Worm (Caenorhabditis elegans): ENCODE data around the gene angl-1.
A peak's percentile ranks its signal among the peaks of the same experiment; 100 is the strongest.

The angl-1 gene

ce11 chrV:2652557-2653133, at the start of gene angl-1, which contains the start of gene W02H5.8:
TSS of gene angl-1 (plus strand) at chrV:2653083.
TSS of gene W02H5.8 (minus strand) at chrV:2652657.
- TF ChIP-seq efl-1 (optimal IDR thresholded peaks at IDR 0.05) = no peak
- peak in 1 of 2 experiments; percentile 89 for TF ChIP-seq efl-1 (GFP tag; optimal IDR thresholded peaks at IDR 0.05 in 1 of 2)
- TF ChIP-seq nhr-90 (tag; optimal IDR thresholded peaks at IDR 0.05; ENCODE audit: poor library complexity) = no peak
- TF ChIP-seq nhr-77 (tag; optimal IDR thresholded peaks at IDR 0.05) = no peak
- TF ChIP-seq hlh-17 (GFP tag; optimal IDR thresholded peaks at IDR 0.05; ENCODE audit: borderline replicate concordance) = no peak

ce11 chrV:2608352-2608751, 44.5 kb upstream of the angl-1 start, which contains the start of gene acr-17:
TSS of gene acr-17 (plus strand) at chrV:2608652.
- TF ChIP-seq lin-15B (tag; optimal IDR thresholded peaks at IDR 0.05) = no peak
- no peak for TF ChIP-seq dpl-1 (GFP tag; optimal IDR thresholded peaks at IDR 0.05)
- no peak for TF ChIP-seq sup-37 (GFP tag; optimal IDR thresholded peaks at IDR 0.05)
- no peak for TF ChIP-seq fkh-4 (tag; optimal IDR thresholded peaks at IDR 0.05; ENCODE audit: borderline replicate concordance)

- TF ChIP-seq skn-1 (tag; optimal IDR thresholded peaks at IDR 0.05) (peak; percentile 75), lin-35 (GFP tag; optimal IDR thresholded peaks at IDR 0.05) (peak; percentile 38 to 69), nhr-20 (tag; optimal IDR thresholded peaks at IDR 0.05) (peak; percentile 84), F16B12.6 (tag; optimal IDR thresholded peaks at IDR 0.05) (peak; percentile 3), nhr-28 (tag; optimal IDR thresholded peaks at IDR 0.05) (no peak), nhr-77 (tag; optimal IDR thresholded peaks at IDR 0.05) (no peak), lin-14 (GFP tag; optimal IDR thresholded peaks at IDR 0.05) (peak; percentile 82), lin-39 (tag; optimal IDR thresholded peaks at IDR 0.05) (no peak), efl-1 (optimal IDR thresholded peaks at IDR 0.05) (peak; percentile 47 to 58), efl-1 (GFP tag; optimal IDR thresholded peaks at IDR 0.05 in 1 of 2) (peak; percentile 44 to 93), hpl-2 (GFP tag; optimal IDR thresholded peaks at IDR 0.05) (no peak), grh-1 (GFP tag; IDR thresholded peaks at IDR 0.05) (no peak), ceh-90 (tag; optimal IDR thresholded peaks at IDR 0.05) (no peak), ztf-11 (tag; optimal IDR thresholded peaks at IDR 0.05) (no peak), ztf-4 (tag; optimal IDR thresholded peaks at IDR 0.05) (no peak), fkh-4 (tag; optimal IDR thresholded peaks at IDR 0.05; ENCODE audit: borderline replicate concordance) (no peak), unc-98 (GFP tag; IDR thresholded peaks at IDR 0.05) (no peak), mab-9 (GFP tag; IDR thresholded peaks at IDR 0.05) (no peak), fkh-8 (tag; optimal IDR thresholded peaks at IDR 0.05) (no peak), blmp-1 (tag; optimal IDR thresholded peaks at IDR 0.05) (peak; percentile 59), C34B4.2 (tag; optimal IDR thresholded peaks at IDR 0.05) (no peak), lin-15B (tag; optimal IDR thresholded peaks at IDR 0.05) (no peak), ces-1 (GFP tag; optimal IDR thresholded peaks at IDR 0.05) (no peak), fos-1 (tag; optimal IDR thresholded peaks at IDR 0.05) (no peak), sptf-1 (tag; optimal IDR thresholded peaks at IDR 0.05) (no peak), ama-1 (optimal IDR thresholded peaks at IDR 0.05) (no peak), elt-3 (tag; optimal IDR thresholded peaks at IDR 0.05) (peak in 1 of 6 experiments; percentile 38), snpc-4 (tag; optimal IDR thresholded peaks at IDR 0.05) (no peak), snu-23 (GFP tag; optimal IDR thresholded peaks at IDR 0.05) (peak; percentile 80), lin-13 (GFP tag; optimal IDR thresholded peaks at IDR 0.05) (peak; percentile 12), fkh-10 (GFP tag; optimal IDR thresholded peaks at IDR 0.05) (no peak), irx-1 (tag; optimal IDR thresholded peaks at IDR 0.05) (no peak), mdl-1 (tag; optimal IDR thresholded peaks at IDR 0.05) (peak in 1 of 2 experiments; percentile 54), C04F5.9 (tag; optimal IDR thresholded peaks at IDR 0.05) (no peak), sup-37 (GFP tag; optimal IDR thresholded peaks at IDR 0.05) (no peak), swsn-7 (tag; optimal IDR thresholded peaks at IDR 0.05) (peak; percentile 33), vab-15 (tag; optimal IDR thresholded peaks at IDR 0.05) (no peak), efl-3 (GFP tag; optimal IDR thresholded peaks at IDR 0.05) (no peak), nhr-71 (tag; optimal IDR thresholded peaks at IDR 0.05) (peak; percentile 95), nhr-47 (tag; optimal IDR thresholded peaks at IDR 0.05) (no peak), dsc-1 (tag; optimal IDR thresholded peaks at IDR 0.05) (no peak), egl-13 (tag; optimal IDR thresholded peaks at IDR 0.05) (no peak), zag-1 (tag; optimal IDR thresholded peaks at IDR 0.05) (no peak)
These were observed 37.7 kb upstream of the angl-1 start, which contains the start of gene F53E10.1 for ce11 chrV:2614986-2615687. TSS of gene F53E10.1 (plus strand) at chrV:2615310.
